Worm (Caenorhabditis elegans) whole organism, L2 larva: Measurements from ENCODE around the gene hlh-8.
A peak's percentile ranks its signal among the peaks of the same experiment; 100 is the strongest.

ENCODE experiments used
- C34F6.9 ChIP-seq: fragments of 150-350 bp; optimal IDR thresholded peaks from 2 replicates; lab custom pipeline; 2014; ENCODE audit warnings: missing biosample characterization, missing genetic modification characterization
- F13H6.1 ChIP-seq: sonication (generic microtip); optimal IDR thresholded peaks from 2 replicates; lab custom pipeline; 2016; ENCODE audit warnings: missing genetic modification characterization, missing compliant biosample characterization
- R02D3.7 ChIP-seq: fragments of 150-350 bp; optimal IDR thresholded peaks from 2 replicates; lab custom pipeline; 2014; ENCODE audit warnings: missing biosample characterization, missing genetic modification characterization
- Y55F3AM.14 ChIP-seq: fragments of 200-800 bp; sonication (Bioruptor generic); optimal IDR thresholded peaks from 2 replicates; lab custom pipeline; 2018; ENCODE audit warnings: mild to moderate bottlenecking, missing genetic modification characterization, missing compliant biosample characterization
- ZK546.5 ChIP-seq: sonication (generic microtip); optimal IDR thresholded peaks from 2 replicates; lab custom pipeline; 2017; ENCODE audit warnings: missing biosample characterization, missing genetic modification characterization
- alr-1 ChIP-seq: fragments of 150-350 bp; optimal IDR thresholded peaks from 2 replicates; lab custom pipeline; 2014; ENCODE audit warnings: missing biosample characterization, missing genetic modification characterization
- aly-2 ChIP-seq: fragments of 150-350 bp; optimal IDR thresholded peaks from 2 replicates; lab custom pipeline; 2014; ENCODE audit warnings: missing biosample characterization, missing genetic modification characterization
- ama-1 ChIP-seq: fragments of 150-350 bp; optimal IDR thresholded peaks from 2 replicates; lab custom pipeline; 2018; ENCODE audit warnings: inconsistent platforms
- blmp-1 ChIP-seq: sonication (generic microtip); optimal IDR thresholded peaks from 2 replicates; lab custom pipeline; 2017; ENCODE audit warnings: missing genetic modification characterization, mild to moderate bottlenecking, missing compliant biosample characterization, antibody characterized with exemption, moderate library complexity; ENCODE audit not compliant: insufficient read depth
- ceh-16 ChIP-seq: fragments of 150-350 bp; optimal IDR thresholded peaks from 2 replicates; lab custom pipeline; 2014; ENCODE audit warnings: missing biosample characterization, missing genetic modification characterization
- ceh-82 ChIP-seq: fragments of 150-350 bp; optimal IDR thresholded peaks from 2 replicates; lab custom pipeline; 2014; ENCODE audit warnings: missing biosample characterization, missing genetic modification characterization
- crh-2 ChIP-seq: sonication (generic microtip); optimal IDR thresholded peaks from 2 replicates; lab custom pipeline; 2017; ENCODE audit warnings: missing biosample characterization, missing genetic modification characterization
- dmd-4 ChIP-seq: sonication (generic microtip); optimal IDR thresholded peaks from 2 replicates; lab custom pipeline; 2017; ENCODE audit warnings: missing biosample characterization, missing genetic modification characterization
- egl-27 ChIP-seq: sonication (generic microtip); optimal IDR thresholded peaks from 3 replicates; lab custom pipeline; 2017; ENCODE audit warnings: missing biosample characterization, missing genetic modification reagents, missing genetic modification characterization
- elt-1 ChIP-seq: fragments of 150-350 bp; optimal IDR thresholded peaks from 2 replicates; lab custom pipeline; 2014; ENCODE audit warnings: missing biosample characterization, missing genetic modification characterization
- elt-3 ChIP-seq: sonication (generic microtip); optimal IDR thresholded peaks from 2 replicates; lab custom pipeline; 2017; ENCODE audit warnings: missing biosample characterization, missing genetic modification characterization
- fos-1 ChIP-seq: fragments of 150-350 bp; optimal IDR thresholded peaks from 2 replicates; lab custom pipeline; 2014; ENCODE audit warnings: missing biosample characterization, missing genetic modification characterization
- gmeb-1 ChIP-seq: fragments of 150-350 bp; optimal IDR thresholded peaks from 2 replicates; lab custom pipeline; 2014; ENCODE audit warnings: missing biosample characterization, missing genetic modification characterization
- lin-11 ChIP-seq: fragments of 150-350 bp; sonication (generic microtip); optimal IDR thresholded peaks from 2 replicates; lab custom pipeline; 2014; ENCODE audit warnings: missing biosample characterization, missing genetic modification characterization, inconsistent platforms, mixed read lengths
- lin-13 ChIP-seq: fragments of 150-350 bp; optimal IDR thresholded peaks from 2 replicates; lab custom pipeline; 2014; ENCODE audit warnings: missing biosample characterization, missing genetic modification reagents, missing genetic modification characterization
- lin-39 ChIP-seq: fragments of 150-350 bp; optimal IDR thresholded peaks from 2 replicates; lab custom pipeline; 2014; ENCODE audit warnings: missing biosample characterization, missing genetic modification reagents, missing genetic modification characterization
- lsy-2 ChIP-seq, 2 experiments: fragments of 150-350 bp in 1 of 2; sonication (generic microtip) in 1 of 2; optimal IDR thresholded peaks; 2 replicates each; lab custom pipeline; 2014 to 2017; ENCODE audit warnings: missing biosample characterization in 2 of 2, missing genetic modification characterization in 2 of 2
- mab-5 ChIP-seq: fragments of 150-350 bp; optimal IDR thresholded peaks from 2 replicates; lab custom pipeline; 2014; ENCODE audit warnings: missing biosample characterization, missing genetic modification characterization
- mbf-1 ChIP-seq: sonication (generic microtip); optimal IDR thresholded peaks from 2 replicates; lab custom pipeline; 2017; ENCODE audit warnings: missing biosample characterization, missing genetic modification characterization
- mdl-1 ChIP-seq, 2 experiments: fragments of 150-350 bp in 1 of 2; sonication (generic microtip) in 1 of 2; optimal IDR thresholded peaks; 2 replicates each; lab custom pipeline; 2017; ENCODE audit warnings: missing biosample characterization in 2 of 2, missing genetic modification characterization in 2 of 2
- nhr-10 ChIP-seq: sonication (generic microtip); optimal IDR thresholded peaks from 2 replicates; lab custom pipeline; 2017; ENCODE audit warnings: missing biosample characterization, missing genetic modification characterization
- nhr-11 ChIP-seq: fragments of 150-350 bp; optimal IDR thresholded peaks from 2 replicates; lab custom pipeline; 2014; ENCODE audit warnings: missing biosample characterization, missing genetic modification characterization
- nhr-12 ChIP-seq: fragments of 150-350 bp; optimal IDR thresholded peaks from 2 replicates; lab custom pipeline; 2014; ENCODE audit warnings: missing biosample characterization, missing genetic modification characterization
- nhr-129 ChIP-seq: fragments of 150-350 bp; optimal IDR thresholded peaks from 2 replicates; lab custom pipeline; 2014; ENCODE audit warnings: missing biosample characterization, missing genetic modification characterization
- nhr-21 ChIP-seq: fragments of 150-350 bp; optimal IDR thresholded peaks from 2 replicates; lab custom pipeline; 2014; ENCODE audit warnings: missing biosample characterization, missing genetic modification characterization
- nhr-23 ChIP-seq: fragments of 150-350 bp; optimal IDR thresholded peaks from 2 replicates; lab custom pipeline; 2014; ENCODE audit warnings: missing biosample characterization, missing genetic modification reagents, missing genetic modification characterization
- nhr-237 ChIP-seq: fragments of 150-350 bp; optimal IDR thresholded peaks from 2 replicates; lab custom pipeline; 2014; ENCODE audit warnings: missing biosample characterization, missing genetic modification characterization
- nhr-25 ChIP-seq: fragments of 150-350 bp; sonication (generic microtip); optimal IDR thresholded peaks from 3 replicates; lab custom pipeline; 2014; ENCODE audit warnings: missing biosample characterization, missing genetic modification characterization
- nhr-6 ChIP-seq: fragments of 150-350 bp; optimal IDR thresholded peaks from 2 replicates; lab custom pipeline; 2014; ENCODE audit warnings: missing biosample characterization, missing genetic modification characterization
- nhr-77 ChIP-seq: fragments of 150-350 bp; optimal IDR thresholded peaks from 2 replicates; lab custom pipeline; 2014; ENCODE audit warnings: missing biosample characterization, missing genetic modification characterization
- peb-1 ChIP-seq: fragments of 150-350 bp; optimal IDR thresholded peaks from 2 replicates; lab custom pipeline; 2014; ENCODE audit warnings: missing biosample characterization, missing genetic modification characterization
- sem-4 ChIP-seq: fragments of 150-350 bp; optimal IDR thresholded peaks from 2 replicates; lab custom pipeline; 2014; ENCODE audit warnings: missing biosample characterization, missing genetic modification reagents, missing genetic modification characterization
- skn-1 ChIP-seq: sonication (generic microtip); optimal IDR thresholded peaks from 2 replicates; lab custom pipeline; 2017; ENCODE audit warnings: missing biosample characterization, missing genetic modification characterization
- sma-3 ChIP-seq: sonication (generic microtip); optimal IDR thresholded peaks from 2 replicates; lab custom pipeline; 2016; ENCODE audit warnings: missing genetic modification reagents, missing genetic modification characterization, missing compliant biosample characterization
- sma-9 ChIP-seq, 2 experiments: fragments of 150-350 bp in 1 of 2; sonication (generic microtip) in 1 of 2; optimal IDR thresholded peaks; 2 replicates each; lab custom pipeline; 2014 to 2016; ENCODE audit warnings: missing genetic modification characterization in 2 of 2, mild to moderate bottlenecking in 1 of 2, missing biosample characterization in 1 of 2, missing compliant biosample characterization in 1 of 2, missing genetic modification reagents in 1 of 2, moderate library complexity in 1 of 2
- snpc-4 ChIP-seq: fragments of 150-350 bp; optimal IDR thresholded peaks from 2 replicates; lab custom pipeline; 2014; ENCODE audit warnings: missing biosample characterization, missing genetic modification characterization
- unc-39 ChIP-seq: fragments of 150-350 bp; optimal IDR thresholded peaks from 2 replicates; lab custom pipeline; 2014; ENCODE audit warnings: missing biosample characterization, missing genetic modification characterization
- unc-55 ChIP-seq: fragments of 150-350 bp; sonication (generic microtip); optimal IDR thresholded peaks from 3 replicates; lab custom pipeline; 2014; ENCODE audit warnings: missing biosample characterization, missing genetic modification reagents, missing genetic modification characterization
- unc-62 ChIP-seq: fragments of 150-350 bp; optimal IDR thresholded peaks from 2 replicates; lab custom pipeline; 2014; ENCODE audit warnings: missing biosample characterization, missing genetic modification reagents, missing genetic modification characterization
- zag-1 ChIP-seq: fragments of 150-350 bp; optimal IDR thresholded peaks from 2 replicates; lab custom pipeline; 2014; ENCODE audit warnings: missing biosample characterization, missing genetic modification characterization
- ztf-1 ChIP-seq: fragments of 200-800 bp; sonication (Bioruptor generic); conservative IDR thresholded peaks from 2 replicates; pipeline ENCODE4 v1.3.6; 2022; ENCODE audit warnings: missing genetic modification characterization, missing compliant biosample characterization
- ztf-11 ChIP-seq: sonication (generic microtip); optimal IDR thresholded peaks from 2 replicates; lab custom pipeline; 2017; ENCODE audit warnings: missing biosample characterization, missing genetic modification characterization
- ztf-4 ChIP-seq: fragments of 150-350 bp; optimal IDR thresholded peaks from 2 replicates; lab custom pipeline; 2014; ENCODE audit warnings: missing biosample characterization, missing genetic modification characterization

Gene hlh-8

ce11 chrX:8157132-8157531, 40.9 kb downstream of the hlh-8 start:
- TF ChIP-seq sem-4: no peak
- no peak for TF ChIP-seq snpc-4 (tag; lab: Kevin White, UChicago)
- TF ChIP-seq elt-3 (tag; lab: Kevin White, UChicago): no peak
- TF ChIP-seq unc-55: peak; percentile 52
- peak; percentile 3 for TF ChIP-seq lin-13
- peak; percentile 70 for TF ChIP-seq nhr-129 (tag; lab: Kevin White, UChicago)
- peak; percentile 13 for TF ChIP-seq sma-9 (GFP tag; optimal IDR thresholded peaks at IDR 0.05; lab: Kevin White, UChicago)
- no peak for TF ChIP-seq sma-9 (tag; optimal IDR thresholded peaks at IDR 0.05; lab: Kevin White, UChicago)
- peak; percentile 39 for TF ChIP-seq C34F6.9 (tag; lab: Kevin White, UChicago)
- peak; percentile 24 for TF ChIP-seq crh-2 (tag; lab: Kevin White, UChicago)
- peak in 1 of 2 experiments; percentile 50 for TF ChIP-seq lsy-2 (tag; optimal IDR thresholded peaks at IDR 0.05; lab: Kevin White, UChicago)

- no peak for TF ChIP-seq ZK546.5 (tag; lab: Kevin White, UChicago)
- no peak for TF ChIP-seq aly-2 (tag; lab: Kevin White, UChicago)
- TF ChIP-seq lin-13: peak; percentile 11
- TF ChIP-seq unc-55: peak; percentile 66
- TF ChIP-seq C34F6.9 (tag; lab: Kevin White, UChicago): peak; percentile 52
- TF ChIP-seq nhr-21 (tag; lab: Kevin White, UChicago): no peak
- TF ChIP-seq nhr-237: no peak
- TF ChIP-seq ceh-82 (tag; lab: Kevin White, UChicago): no peak
- TF ChIP-seq sma-9 (GFP tag; optimal IDR thresholded peaks at IDR 0.05; lab: Kevin White, UChicago): peak; percentile 39
- TF ChIP-seq sma-9 (tag; optimal IDR thresholded peaks at IDR 0.05; lab: Kevin White, UChicago): no peak
- no peak for TF ChIP-seq alr-1
- peak; percentile 22 for TF ChIP-seq ceh-16 (tag; lab: Kevin White, UChicago)
- no peak for TF ChIP-seq ztf-4
- TF ChIP-seq lin-11: no peak
- no peak for TF ChIP-seq ztf-1 (GFP tag; lab: Robert Waterston, UW)
- TF ChIP-seq skn-1 (tag; lab: Kevin White, UChicago): no peak
- TF ChIP-seq peb-1: no peak
- TF ChIP-seq sem-4: peak; percentile 11
- no peak for TF ChIP-seq blmp-1
- no peak for TF ChIP-seq lin-39 (tag; lab: Kevin White, UChicago)
- no peak for TF ChIP-seq egl-27 (tag; lab: Kevin White, UChicago)
- no peak for TF ChIP-seq gmeb-1 (tag; lab: Kevin White, UChicago)
- no peak for TF ChIP-seq unc-39
- no peak for TF ChIP-seq nhr-10 (tag; lab: Kevin White, UChicago)
- no peak for TF ChIP-seq elt-3 (tag; lab: Kevin White, UChicago)
- no peak for TF ChIP-seq F13H6.1 (tag; lab: Kevin White, UChicago)
- no peak for TF ChIP-seq nhr-11
- no peak for TF ChIP-seq crh-2 (tag; lab: Kevin White, UChicago)
- no peak for TF ChIP-seq ama-1 (lab: Kevin White, UChicago)
- TF ChIP-seq elt-1: no peak
- TF ChIP-seq fos-1: no peak
- TF ChIP-seq dmd-4 (tag; lab: Kevin White, UChicago): no peak
- TF ChIP-seq Y55F3AM.14: no peak
- TF ChIP-seq nhr-77 (tag; lab: Kevin White, UChicago): no peak
- peak; percentile 58 for TF ChIP-seq nhr-129 (tag; lab: Kevin White, UChicago)
- no peak for TF ChIP-seq zag-1 (tag; lab: Kevin White, UChicago)
- no peak for TF ChIP-seq mdl-1 (tag; optimal IDR thresholded peaks at IDR 0.05; lab: Kevin White, UChicago)
- no peak for TF ChIP-seq snpc-4 (tag; lab: Kevin White, UChicago)
- TF ChIP-seq nhr-12 (tag; lab: Kevin White, UChicago): no peak
- TF ChIP-seq sma-3: no peak
- no peak for TF ChIP-seq unc-62 (GFP tag; lab: Kevin White, UChicago)
- TF ChIP-seq mbf-1 (tag; lab: Kevin White, UChicago): no peak
- peak; percentile 56 for TF ChIP-seq nhr-25
- no peak for TF ChIP-seq nhr-23 (tag; lab: Kevin White, UChicago)
- no peak for TF ChIP-seq R02D3.7 (tag; lab: Kevin White, UChicago)
- TF ChIP-seq nhr-6: no peak
- peak in 1 of 2 experiments; percentile 45 for TF ChIP-seq lsy-2 (tag; optimal IDR thresholded peaks at IDR 0.05; lab: Kevin White, UChicago)
- TF ChIP-seq ztf-11 (tag; lab: Kevin White, UChicago): no peak
- no peak for TF ChIP-seq mab-5 (tag; lab: Kevin White, UChicago)
- TF ChIP-seq, all 48 proteins: peak for 9
Observed at ce11 chrX:8158975-8159813, 42.9 kb downstream of the hlh-8 start, which contains the start of gene hil-3. Gene hil-3 (plus strand): TSS chrX:8159169.
